Worm (Caenorhabditis elegans): ENCODE measurements around the gene acbp-3.
A peak's percentile ranks its signal among the peaks of the same experiment; 100 is the strongest.

Gene acbp-3

ce11 chrX:10900952-10901351 is 2.1 kb upstream of the acbp-3 start (continued):
- TF ChIP-seq nhr-23 (tag; optimal IDR thresholded peaks at IDR 0.05) (no peak), nhr-25 (tag; optimal IDR thresholded peaks at IDR 0.05) (peak; percentile 9), aly-2 (tag; optimal IDR thresholded peaks at IDR 0.05) (no peak), Y55F3AM.14 (GFP tag; optimal IDR thresholded peaks at IDR 0.05) (no peak), mab-5 (tag; optimal IDR thresholded peaks at IDR 0.05) (peak; percentile 50), ztf-1 (GFP tag; conservative IDR thresholded peaks at IDR 0.05) (no peak), mbf-1 (tag; optimal IDR thresholded peaks at IDR 0.05) (no peak)

ce11 chrX:10901766-10902165 is 1.3 kb upstream of the acbp-3 start:
- TF ChIP-seq gmeb-1 (tag; optimal IDR thresholded peaks at IDR 0.05) (peak; percentile 26), sma-9 (GFP tag; optimal IDR thresholded peaks at IDR 0.05) (peak; percentile 84), sma-9 (tag; optimal IDR thresholded peaks at IDR 0.05) (no peak), nhr-23 (tag; optimal IDR thresholded peaks at IDR 0.05) (no peak), sma-3 (GFP tag; optimal IDR thresholded peaks at IDR 0.05) (peak; percentile 40), crh-2 (tag; optimal IDR thresholded peaks at IDR 0.05) (peak; percentile 75), aly-2 (tag; optimal IDR thresholded peaks at IDR 0.05) (no peak), nhr-12 (tag; optimal IDR thresholded peaks at IDR 0.05) (no peak), mdl-1 (tag; optimal IDR thresholded peaks at IDR 0.05) (peak in 1 of 2 experiments; percentile 33), fos-1 (tag; optimal IDR thresholded peaks at IDR 0.05) (peak; percentile 84)

ce11 chrX:10903416-10903815 is 344 bp downstream of the acbp-3 start:
- TF ChIP-seq fos-1 (tag; optimal IDR thresholded peaks at IDR 0.05) (peak; percentile 66), sma-9 (GFP tag; optimal IDR thresholded peaks at IDR 0.05) (peak; percentile 35), sma-9 (tag; optimal IDR thresholded peaks at IDR 0.05) (no peak), ztf-11 (tag; optimal IDR thresholded peaks at IDR 0.05) (no peak)

ce11 chrX:10907418-10907817 is 4.3 kb downstream of the acbp-3 start:
- TF ChIP-seq mab-5 (tag; optimal IDR thresholded peaks at IDR 0.05) (peak; percentile 19), elt-3 (tag; optimal IDR thresholded peaks at IDR 0.05) (no peak)

ce11 chrX:10909661-10910060 is 6.6 kb downstream of the acbp-3 start:
- TF ChIP-seq nhr-237 (tag; optimal IDR thresholded peaks at IDR 0.05) (no peak), F13H6.1 (tag; optimal IDR thresholded peaks at IDR 0.05) (peak; percentile 34), nhr-129 (tag; optimal IDR thresholded peaks at IDR 0.05) (peak; percentile 68), mab-5 (tag; optimal IDR thresholded peaks at IDR 0.05) (no peak), sma-9 (GFP tag; optimal IDR thresholded peaks at IDR 0.05) (peak; percentile 13), sma-9 (tag; optimal IDR thresholded peaks at IDR 0.05) (no peak), lsy-2 (tag; optimal IDR thresholded peaks at IDR 0.05) (peak in 1 of 2 experiments; percentile 35)

ce11 chrX:10910716-10911115 is 7.6 kb downstream of the acbp-3 start, which contains the start of gene F47B10.8:
TSS of gene F47B10.8 (minus strand) at chrX:10910816.
- TF ChIP-seq nhr-77 (tag; optimal IDR thresholded peaks at IDR 0.05) (no peak), unc-55 (GFP tag; optimal IDR thresholded peaks at IDR 0.05) (no peak), sma-9 (GFP tag; optimal IDR thresholded peaks at IDR 0.05) (peak; percentile 2), sma-9 (tag; optimal IDR thresholded peaks at IDR 0.05) (no peak), nhr-6 (tag; optimal IDR thresholded peaks at IDR 0.05) (no peak)

- TF ChIP-seq blmp-1 (tag; optimal IDR thresholded peaks at IDR 0.05; ENCODE audit: insufficient read depth) (no peak), lin-39 (tag; optimal IDR thresholded peaks at IDR 0.05) (no peak), unc-55 (GFP tag; optimal IDR thresholded peaks at IDR 0.05) (no peak), nhr-6 (tag; optimal IDR thresholded peaks at IDR 0.05) (no peak), nhr-11 (tag; optimal IDR thresholded peaks at IDR 0.05) (no peak), R02D3.7 (tag; optimal IDR thresholded peaks at IDR 0.05) (no peak), Y55F3AM.14 (GFP tag; optimal IDR thresholded peaks at IDR 0.05) (no peak), crh-2 (tag; optimal IDR thresholded peaks at IDR 0.05) (no peak), C34F6.9 (tag; optimal IDR thresholded peaks at IDR 0.05) (no peak), sma-3 (GFP tag; optimal IDR thresholded peaks at IDR 0.05) (no peak), egl-27 (tag; optimal IDR thresholded peaks at IDR 0.05) (no peak), gmeb-1 (tag; optimal IDR thresholded peaks at IDR 0.05) (no peak), nhr-25 (tag; optimal IDR thresholded peaks at IDR 0.05) (no peak), fos-1 (tag; optimal IDR thresholded peaks at IDR 0.05) (no peak)
Measured at ce11 chrX:10913981-10914380, 10.9 kb downstream of the acbp-3 start, which contains the start of gene F47B10.9. TSS of gene F47B10.9 (minus strand) at chrX:10914081.

Data from whole organism, L2 larva.